Worm (Caenorhabditis elegans) whole organism, L4/young adult: ENCODE data around the gene rpoa-1.

ENCODE experiments used
- W03F9.2 ChIP-seq: fragments of 150-350 bp; optimal IDR thresholded peaks from 2 replicates; lab custom pipeline; 2014; ENCODE audit warnings: missing biosample characterization, missing genetic modification characterization
- dao-5 ChIP-seq: sonication (generic microtip); optimal IDR thresholded peaks from 2 replicates; lab custom pipeline; 2016; ENCODE audit warnings: missing genotype, missing genetic modification characterization, moderate library complexity, missing compliant biosample characterization
- him-1 ChIP-seq: sonication (generic microtip); optimal IDR thresholded peaks from 2 replicates; lab custom pipeline; 2016; ENCODE audit warnings: missing genotype, missing genetic modification reagents, missing genetic modification characterization, missing compliant biosample characterization

Gene rpoa-1

DNA sequence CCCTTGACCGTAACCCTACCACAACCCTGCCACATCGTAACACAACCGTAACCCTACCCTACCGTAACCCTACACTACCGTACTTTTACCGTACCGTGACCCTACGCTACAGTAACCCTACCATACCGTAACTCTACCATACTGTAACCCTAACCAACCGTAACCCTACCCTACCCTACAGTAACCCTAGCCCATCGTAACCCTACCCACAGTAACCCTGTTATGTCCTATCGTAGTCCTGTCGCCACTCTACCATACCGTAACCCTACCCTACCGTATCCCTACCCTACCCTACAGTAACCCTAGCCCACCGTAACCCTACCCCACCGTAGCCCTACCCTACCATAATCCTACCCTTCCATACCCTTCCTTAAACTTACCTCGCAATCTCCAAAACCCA is 26.1 kb upstream of the rpoa-1 start:
- TF ChIP-seq him-1 (no peak), dao-5 (tag; lab: Kevin White, UChicago) (no peak), W03F9.2 (tag; lab: Kevin White, UChicago) (no peak)

DNA sequence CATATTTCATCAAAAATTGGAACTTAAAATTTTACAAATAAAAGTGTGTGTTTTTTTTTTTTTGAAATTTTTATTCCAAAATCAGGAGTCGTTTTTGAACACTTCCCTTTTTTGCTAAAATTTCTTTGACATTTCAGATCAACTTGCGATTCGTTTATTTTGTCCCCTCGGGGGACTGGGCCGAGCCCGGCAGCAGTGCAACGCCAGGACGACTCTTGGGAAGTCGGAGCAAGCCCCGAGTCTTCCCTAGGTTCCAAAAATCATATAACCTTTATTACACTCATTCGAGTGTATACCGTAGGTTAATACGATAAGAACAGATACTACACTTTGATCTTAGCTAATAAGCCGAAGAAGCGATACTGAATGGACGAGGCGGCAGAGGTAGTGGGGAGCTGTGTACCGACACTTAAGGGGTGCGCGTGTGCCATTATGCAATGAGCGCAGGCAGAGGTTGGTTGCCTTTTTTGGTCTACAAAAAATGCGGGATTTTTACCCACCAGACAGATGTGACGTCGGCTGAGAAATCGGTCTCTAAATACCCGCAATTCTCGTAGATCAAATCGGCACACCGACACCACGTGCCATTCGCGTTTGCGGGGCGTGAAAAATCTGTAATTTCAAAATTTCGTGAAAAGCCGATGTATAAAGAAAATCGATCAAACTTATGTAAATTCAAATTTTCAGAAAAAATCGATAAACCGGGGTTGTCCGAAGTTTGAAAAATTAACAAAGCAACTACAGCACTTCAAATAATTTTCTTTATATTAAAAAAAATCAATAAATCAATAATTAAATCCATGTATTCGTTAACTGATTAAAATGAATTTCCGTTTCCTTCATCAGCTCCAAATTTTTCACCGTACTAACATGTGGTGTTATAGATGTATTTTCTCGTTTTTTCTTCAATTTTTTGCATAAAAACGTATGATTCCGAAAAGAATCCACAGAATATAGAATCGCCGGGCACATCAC is 23.1 kb upstream of the rpoa-1 start:
- TF ChIP-seq dao-5 (tag; lab: Kevin White, UChicago) = no peak
- no peak for TF ChIP-seq him-1
- no peak for TF ChIP-seq W03F9.2 (tag; lab: Kevin White, UChicago)

DNA sequence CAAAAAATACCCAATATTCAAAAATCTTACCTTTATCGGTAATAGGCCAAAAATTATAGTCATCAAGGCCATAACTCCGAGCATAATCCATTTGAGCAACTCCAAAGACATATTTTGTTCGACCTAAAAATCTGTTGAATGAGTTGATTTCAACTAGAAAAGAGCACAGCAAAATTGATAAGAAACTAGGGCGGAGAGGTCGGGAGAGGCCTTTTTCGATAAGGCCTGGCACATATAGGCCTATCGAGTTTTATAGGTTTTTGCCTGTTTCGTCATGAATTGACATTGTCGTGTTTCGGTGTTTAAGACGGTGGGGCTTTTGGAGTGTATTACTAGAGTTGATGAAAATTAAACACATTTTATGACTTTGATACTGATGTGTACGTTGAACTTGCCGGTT is 21.1 kb upstream of the rpoa-1 start, which contains the start of gene zipt-2.3:
TSS of gene zipt-2.3 (minus strand) at position 147 of the 400 bp plus-strand sequence.
- TF ChIP-seq W03F9.2 (tag; lab: Kevin White, UChicago) = no peak
- TF ChIP-seq dao-5 (tag; lab: Kevin White, UChicago) = no peak
- TF ChIP-seq him-1 = no peak

DNA sequence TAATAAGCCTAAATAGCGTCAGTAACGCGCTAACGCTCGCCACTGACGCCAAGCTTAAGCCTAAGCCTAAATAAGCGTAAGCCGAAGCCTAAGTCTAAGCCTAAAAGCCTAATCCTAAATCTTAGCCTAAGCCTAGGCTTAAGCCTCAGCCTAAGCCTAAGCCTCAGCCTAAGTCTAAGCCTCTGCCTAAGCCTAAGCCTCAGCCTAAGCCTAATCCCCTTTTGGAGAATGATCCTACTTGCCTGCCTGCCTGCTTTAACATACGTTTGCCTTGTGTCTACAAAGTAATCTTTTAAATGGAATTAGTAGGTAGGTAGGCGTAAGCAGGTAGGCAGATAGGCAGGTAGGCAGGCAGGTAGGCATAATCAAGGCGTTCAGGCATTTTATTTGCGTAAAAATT is 20.7 kb upstream of the rpoa-1 start:
- TF ChIP-seq him-1 (no peak), dao-5 (tag; lab: Kevin White, UChicago) (no peak), W03F9.2 (tag; lab: Kevin White, UChicago) (no peak)

DNA sequence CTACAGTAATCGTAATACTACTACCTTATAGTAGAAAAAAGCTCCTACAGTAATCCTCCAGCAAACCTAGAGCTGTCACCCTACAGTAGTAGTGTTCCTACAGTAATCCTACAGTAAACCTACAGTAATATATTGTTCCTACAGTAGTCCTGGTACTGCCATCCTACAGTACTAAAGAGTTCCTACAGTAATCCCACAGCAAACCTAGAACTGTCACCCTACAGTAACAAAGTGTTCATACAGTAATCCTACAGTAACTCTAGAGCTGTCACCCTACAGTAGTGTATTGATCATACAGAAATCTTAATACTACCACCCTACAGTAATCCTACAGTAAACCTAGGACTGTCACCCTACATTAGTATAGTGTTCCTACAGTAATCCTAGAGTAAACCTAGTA is 18.6 kb upstream of the rpoa-1 start:
- TF ChIP-seq dao-5 (tag; lab: Kevin White, UChicago) = no peak
- no peak for TF ChIP-seq W03F9.2 (tag; lab: Kevin White, UChicago)
- no peak for TF ChIP-seq him-1

DNA sequence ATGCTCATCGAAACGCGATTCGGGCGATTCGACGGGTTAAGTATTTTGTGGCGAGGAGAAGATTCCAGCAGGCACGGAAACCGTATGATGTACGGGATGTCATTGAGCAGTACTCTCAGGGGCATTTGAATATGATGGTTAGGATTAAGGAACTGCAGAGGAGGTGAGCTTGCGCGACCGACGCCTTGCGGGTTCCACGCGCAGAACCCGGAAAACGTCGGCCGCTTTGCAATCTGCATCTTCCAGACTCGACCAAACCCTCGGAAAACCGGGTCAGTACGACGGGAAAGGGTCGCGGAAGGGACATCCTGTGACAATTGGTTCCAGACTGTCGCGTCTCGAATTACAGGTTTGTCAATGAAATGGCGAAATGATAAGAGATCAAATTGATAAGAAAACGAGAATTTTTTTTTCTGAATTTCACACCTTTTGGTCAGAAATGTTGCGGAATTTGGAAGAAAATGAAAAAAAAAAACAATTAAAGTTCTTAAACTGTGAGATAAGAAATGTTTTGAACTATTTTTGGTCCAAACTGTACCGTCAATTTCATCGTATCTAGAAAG is 17.0 kb upstream of the rpoa-1 start:
- no peak for TF ChIP-seq dao-5 (tag; lab: Kevin White, UChicago)
- TF ChIP-seq W03F9.2 (tag; lab: Kevin White, UChicago) = no peak
- no peak for TF ChIP-seq him-1

DNA sequence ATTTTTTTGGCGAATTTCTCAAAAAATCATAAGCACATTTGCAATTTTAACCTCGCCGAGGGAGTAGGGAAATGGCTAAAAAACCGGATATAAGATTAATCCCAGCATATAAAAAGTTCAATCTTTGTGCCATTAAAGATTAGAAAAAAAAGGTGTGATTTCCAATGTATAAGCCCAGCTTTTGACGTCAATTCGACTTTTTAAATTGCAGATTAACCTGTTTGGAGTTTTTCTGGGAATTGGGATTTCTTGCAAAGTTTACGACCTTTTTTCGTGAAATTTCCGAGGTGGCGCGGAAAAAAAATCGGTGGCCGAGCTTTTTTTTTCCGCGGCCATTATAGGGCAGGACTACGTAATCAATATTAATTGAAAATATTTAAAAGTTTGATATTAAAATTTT is 3.1 kb upstream of the rpoa-1 start:
- TF ChIP-seq dao-5 (tag; lab: Kevin White, UChicago) (no peak), W03F9.2 (tag; lab: Kevin White, UChicago) (no peak), him-1 (no peak)

DNA sequence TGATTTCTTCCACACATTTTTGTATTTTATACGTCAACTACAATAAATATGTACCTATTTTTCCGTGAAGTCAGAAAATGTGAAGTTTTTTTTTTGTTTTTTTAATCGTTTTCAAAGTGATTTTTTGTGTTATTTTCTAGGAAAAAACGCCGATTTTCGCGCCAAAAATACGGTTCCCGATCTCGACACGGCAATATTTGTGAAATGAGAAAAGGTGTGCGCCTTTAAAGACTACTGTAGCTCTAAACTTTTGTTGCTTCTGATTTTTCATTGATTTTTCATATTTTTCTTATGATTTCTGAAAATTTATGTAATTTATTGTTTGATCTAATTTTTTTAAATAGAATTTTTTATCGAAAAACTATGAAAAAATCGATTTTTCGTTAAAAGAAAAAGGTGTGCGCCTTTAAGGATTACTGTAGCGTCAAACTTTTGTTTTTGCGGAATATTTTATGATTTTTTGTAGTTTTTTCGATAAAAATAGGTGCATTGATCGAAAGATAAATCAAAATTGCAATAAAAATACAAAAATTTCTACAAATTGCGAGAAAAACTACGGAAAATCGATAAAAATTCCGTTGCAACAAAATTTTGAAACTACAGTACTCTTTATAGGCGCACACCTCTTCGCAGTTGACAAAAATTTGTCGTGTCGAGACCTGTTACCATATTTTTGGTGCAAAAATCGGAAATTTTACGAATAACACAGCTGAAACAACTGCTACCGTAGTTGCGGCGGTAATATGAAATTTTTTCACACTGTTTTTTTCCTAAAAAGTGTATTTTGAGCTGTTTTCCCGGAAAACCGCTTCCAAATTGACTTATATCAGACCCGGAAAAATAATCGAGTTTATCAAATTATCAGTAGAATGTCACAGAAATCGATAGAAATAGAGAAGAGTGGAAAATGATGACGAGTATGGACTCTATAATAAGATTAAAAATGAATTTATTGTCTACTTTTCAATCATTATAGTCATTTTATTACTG is 1.0 kb upstream of the rpoa-1 start, which contains the start of gene kqt-3:
TSS of gene kqt-3 (plus strand) at position 940 of the 990 bp plus-strand sequence.
- TF ChIP-seq W03F9.2 (tag; lab: Kevin White, UChicago) = no peak
- no peak for TF ChIP-seq him-1
- no peak for TF ChIP-seq dao-5 (tag; lab: Kevin White, UChicago)

DNA sequence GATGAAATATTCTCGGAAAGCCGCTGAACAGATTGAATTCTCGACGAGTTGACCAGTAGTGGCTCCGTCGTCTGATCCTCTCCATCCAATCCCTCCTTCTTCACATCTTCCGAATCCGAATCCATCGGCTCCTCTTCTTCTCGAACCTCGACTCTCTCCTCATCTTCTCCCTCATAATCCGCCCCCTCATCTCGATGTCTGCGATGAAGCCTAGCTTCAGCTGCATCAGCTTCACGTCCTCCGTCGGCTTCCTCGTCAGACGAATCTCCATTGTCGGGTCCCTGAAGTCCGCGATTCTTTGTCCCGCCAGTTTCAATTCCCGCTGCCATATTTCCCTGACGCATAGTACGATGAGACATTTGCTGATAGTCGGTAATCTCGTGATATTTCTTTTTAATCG is 9.0 kb downstream of the rpoa-1 start:
- TF ChIP-seq W03F9.2 (tag; lab: Kevin White, UChicago) = no peak
- TF ChIP-seq him-1 = no peak
- TF ChIP-seq dao-5 (tag; lab: Kevin White, UChicago) = no peak

DNA sequence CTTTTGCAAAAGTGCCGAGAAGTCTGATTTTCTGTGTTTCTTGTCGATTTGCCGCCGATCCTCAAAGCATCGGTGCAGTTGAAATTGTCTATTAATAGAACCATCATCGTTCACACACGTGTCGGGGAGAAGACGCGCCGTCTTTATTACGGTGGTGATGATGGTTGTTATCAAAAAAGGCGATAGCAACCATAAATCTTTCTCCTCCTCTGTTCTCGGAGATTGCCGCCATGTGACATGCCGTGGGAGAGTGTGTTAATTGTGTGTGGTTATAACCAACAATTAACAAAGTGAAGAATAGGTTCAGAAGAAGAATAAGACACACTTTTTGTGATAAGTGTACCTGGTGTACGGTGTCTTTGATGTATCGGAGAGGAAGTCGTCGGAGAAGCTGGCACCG is 13.5 kb downstream of the rpoa-1 start:
- TF ChIP-seq him-1 (no peak), W03F9.2 (tag; lab: Kevin White, UChicago) (no peak), dao-5 (tag; lab: Kevin White, UChicago) (no peak)

DNA sequence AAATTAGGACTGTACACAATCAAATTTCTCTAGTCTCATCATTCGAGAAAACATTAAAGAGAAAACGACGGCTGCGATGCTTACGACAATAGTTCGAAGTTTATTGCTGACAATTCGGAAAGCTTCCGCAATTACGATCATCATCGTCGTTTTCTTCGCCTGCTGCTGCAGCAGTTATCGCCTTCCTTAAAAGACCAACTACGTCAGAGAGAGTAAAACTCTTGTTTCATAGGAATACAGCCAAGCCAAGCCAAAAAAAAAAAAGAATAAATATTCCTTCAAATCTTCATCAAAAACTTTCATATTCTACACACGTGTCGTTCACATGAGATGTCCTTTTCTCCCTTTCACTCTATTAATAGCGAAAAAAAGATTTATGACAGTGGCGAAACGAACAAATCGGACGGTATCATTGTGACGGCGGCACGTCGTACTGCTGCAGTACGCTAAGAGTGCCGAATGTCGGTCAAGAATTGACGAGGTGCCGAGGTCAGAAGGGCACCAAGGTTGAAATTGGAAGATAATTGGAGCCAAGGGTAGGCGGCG is 14.7 kb downstream of the rpoa-1 start:
- no peak for TF ChIP-seq dao-5 (tag; lab: Kevin White, UChicago)
- TF ChIP-seq W03F9.2 (tag; lab: Kevin White, UChicago) = no peak
- TF ChIP-seq him-1 = no peak

DNA sequence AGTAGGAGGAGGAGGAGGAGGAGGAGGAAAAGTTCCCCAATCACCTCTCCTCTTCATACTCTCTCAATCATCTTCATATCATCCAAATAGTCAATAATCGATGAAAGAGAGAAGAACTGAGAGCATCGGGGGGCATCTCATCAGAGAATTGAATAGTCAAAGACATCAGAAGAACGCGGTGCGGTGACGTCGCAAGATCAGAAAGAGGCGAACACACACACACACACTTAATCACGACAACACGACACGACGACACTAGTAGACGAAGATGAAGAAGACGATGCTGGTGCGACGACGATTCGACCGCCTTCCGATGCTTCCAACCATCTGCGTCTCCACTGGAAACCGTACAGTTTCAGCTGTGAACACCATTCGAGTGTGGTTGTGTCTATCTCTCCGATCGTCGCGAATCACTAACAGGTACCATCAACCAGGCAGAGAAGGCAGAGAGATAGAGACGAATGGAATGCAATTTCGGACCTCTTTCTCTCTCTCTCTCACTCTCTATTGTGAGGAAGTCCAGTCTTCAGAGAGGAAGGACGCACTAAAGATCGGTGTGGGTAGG is 16.0 kb downstream of the rpoa-1 start:
- TF ChIP-seq W03F9.2 (tag; lab: Kevin White, UChicago) = no peak
- TF ChIP-seq dao-5 (tag; lab: Kevin White, UChicago) = no peak
- no peak for TF ChIP-seq him-1

DNA sequence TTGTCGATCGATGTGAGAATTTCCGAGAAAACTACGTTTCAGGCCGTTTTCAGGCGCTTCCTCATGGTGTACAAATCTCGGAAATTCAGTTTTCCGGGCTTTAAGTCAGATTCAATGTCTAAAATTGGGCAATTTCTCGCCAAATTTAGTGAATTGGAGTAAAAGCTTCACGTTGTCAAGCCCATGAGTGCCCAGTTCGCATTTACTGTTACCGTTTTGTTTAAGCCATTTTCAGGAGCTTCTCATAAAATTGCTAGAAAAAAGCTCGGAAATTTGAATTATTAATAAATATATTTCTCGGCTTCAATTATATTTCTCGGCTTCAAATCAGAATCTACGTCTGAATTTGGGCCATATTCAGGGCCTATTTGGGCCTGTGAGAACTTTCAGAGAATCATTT is 16.7 kb downstream of the rpoa-1 start:
- TF ChIP-seq him-1 (no peak), dao-5 (tag; lab: Kevin White, UChicago) (no peak), W03F9.2 (tag; lab: Kevin White, UChicago) (no peak)
